Worm (Caenorhabditis elegans) whole organism, young adult: Measurements from ENCODE around the gene Y116F11A.1.
"Not testable (repeated sequence)": the region's sequence is repeated elsewhere in the genome, so short reads cannot be mapped to it uniquely, and the experiment has no call there.

Experiments used
- D2030.7 ChIP-seq: fragments of 200-800 bp; sonication (Bioruptor generic); IDR thresholded peaks from 2 replicates; pipeline ENCODE4 v1.3.6; 2022; ENCODE audit warnings: missing genetic modification reagents, missing genetic modification characterization, missing compliant biosample characterization
- atf-7 ChIP-seq: sonication (generic microtip); optimal IDR thresholded peaks from 2 replicates; lab custom pipeline; 2017; ENCODE audit warnings: mild to moderate bottlenecking, missing genetic modification characterization, missing compliant biosample characterization
- attf-3 ChIP-seq: fragments of 200-800 bp; sonication (Bioruptor generic); conservative IDR thresholded peaks from 2 replicates; pipeline ENCODE4 v1.3.6; 2022; ENCODE audit warnings: missing genetic modification reagents, missing genetic modification characterization, missing compliant biosample characterization
- efl-1 ChIP-seq: fragments of 150-350 bp; optimal IDR thresholded peaks from 2 replicates; lab custom pipeline; 2014; ENCODE audit warnings: missing biosample characterization, missing genetic modification reagents, missing genetic modification characterization
- ets-4 ChIP-seq: fragments of 200-800 bp; sonication (Bioruptor generic); optimal IDR thresholded peaks from 2 replicates; lab custom pipeline; 2018; ENCODE audit warnings: mild to moderate bottlenecking, missing genetic modification characterization, missing compliant biosample characterization
- lin-35 ChIP-seq, 3 experiments: fragments of 150-350 bp in 2 of 3; sonication (generic microtip) in 1 of 3; optimal IDR thresholded peaks; 2 replicates each; lab custom pipeline; 2014 to 2018; ENCODE audit warnings: missing biosample characterization in 3 of 3, missing genetic modification characterization in 3 of 3, missing genetic modification reagents in 3 of 3
- rpc-1 ChIP-seq, 2 experiments: fragments of 150-350 bp in 1 of 2; sonication (generic microtip) in 1 of 2; optimal IDR thresholded peaks; 2 replicates each; lab custom pipeline; 2014 to 2018; ENCODE audit warnings: missing biosample characterization in 1 of 2, missing genetic modification characterization in 1 of 2, missing genetic modification reagents in 1 of 2, missing genotype in 1 of 2

ce11 chrV:19770837-19771236, 40.5 kb downstream of the Y116F11A.1 start:
- not testable (repeated sequence) for TF ChIP-seq attf-3 (GFP tag; lab: Robert Waterston, UW); rpc-1 (optimal IDR thresholded peaks at IDR 0.05; lab: Kevin White, UChicago); rpc-1 (tag; optimal IDR thresholded peaks at IDR 0.05; lab: Kevin White, UChicago); ets-4 (GFP tag; lab: Kevin White, UChicago); lin-35 (GFP tag; optimal IDR thresholded peaks at IDR 0.05; lab: Kevin White, UChicago); efl-1 (GFP tag; lab: Kevin White, UChicago); atf-7 (tag; lab: Kevin White, UChicago)
- peak; percentile 32; the same call in 1 of the 2 replicates for TF ChIP-seq D2030.7 (GFP tag; lab: Robert Waterston, UW)
